Worm (Caenorhabditis elegans) whole organism, young adult: ENCODE data around the gene ttr-44.

Experiments
- B0261.1 ChIP-seq: sonication (generic microtip); optimal IDR thresholded peaks from 2 replicates; lab custom pipeline; 2016; ENCODE audit warnings: mild to moderate bottlenecking, missing genetic modification characterization, moderate library complexity, missing compliant biosample characterization
- B0336.3 ChIP-seq: fragments of 200-800 bp; sonication (Bioruptor generic); IDR thresholded peaks from 2 replicates; pipeline ENCODE4 v1.3.6; 2022; ENCODE audit warnings: missing genetic modification characterization, missing compliant biosample characterization
- D2030.7 ChIP-seq: fragments of 200-800 bp; sonication (Bioruptor generic); IDR thresholded peaks from 2 replicates; pipeline ENCODE4 v1.3.6; 2022; ENCODE audit warnings: missing genetic modification reagents, missing genetic modification characterization, missing compliant biosample characterization
- F23B12.7 ChIP-seq: sonication (generic microtip); optimal IDR thresholded peaks from 2 replicates; lab custom pipeline; 2017; ENCODE audit warnings: missing genetic modification characterization, mild to moderate bottlenecking, missing compliant biosample characterization, antibody characterized with exemption, moderate library complexity; ENCODE audit not compliant: insufficient read depth
- K12H6.12 ChIP-seq: fragments of 200-800 bp; sonication (Bioruptor generic); optimal IDR thresholded peaks from 2 replicates; lab custom pipeline; 2018; ENCODE audit warnings: mild to moderate bottlenecking, missing genetic modification characterization, missing compliant biosample characterization
- T26A5.8 ChIP-seq: sonication (generic microtip); optimal IDR thresholded peaks from 2 replicates; lab custom pipeline; 2016; ENCODE audit warnings: missing genetic modification characterization, missing compliant biosample characterization
- Y53F4B.3 ChIP-seq: fragments of 200-800 bp; sonication (Bioruptor generic); IDR thresholded peaks from 2 replicates; pipeline ENCODE4 v1.3.6; 2022; ENCODE audit warnings: missing genetic modification reagents, missing genetic modification characterization, missing compliant biosample characterization
- Y53G8AR.9 ChIP-seq: fragments of 200-800 bp; sonication (Bioruptor generic); conservative IDR thresholded peaks from 2 replicates; pipeline ENCODE4 v1.3.6; 2022; ENCODE audit warnings: missing genetic modification reagents, missing genetic modification characterization, missing compliant biosample characterization
- ZK185.1 ChIP-seq: sonication (generic microtip); optimal IDR thresholded peaks from 2 replicates; lab custom pipeline; 2016; ENCODE audit warnings: mild to moderate bottlenecking, missing genetic modification characterization, missing compliant biosample characterization; ENCODE audit not compliant: poor library complexity, severe bottlenecking
- attf-3 ChIP-seq: fragments of 200-800 bp; sonication (Bioruptor generic); conservative IDR thresholded peaks from 2 replicates; pipeline ENCODE4 v1.3.6; 2022; ENCODE audit warnings: missing genetic modification reagents, missing genetic modification characterization, missing compliant biosample characterization
- attf-5 ChIP-seq: fragments of 200-800 bp; sonication (Bioruptor generic); optimal IDR thresholded peaks from 2 replicates; lab custom pipeline; 2018; ENCODE audit warnings: mild to moderate bottlenecking, missing genetic modification characterization, missing compliant biosample characterization
- attf-6 ChIP-seq: fragments of 200-800 bp; sonication (Bioruptor generic); IDR thresholded peaks from 2 replicates; pipeline ENCODE4 v1.3.6; 2022; ENCODE audit warnings: missing genetic modification reagents, missing genetic modification characterization, missing compliant biosample characterization
- bed-2 ChIP-seq: fragments of 200-800 bp; sonication (Bioruptor generic); IDR thresholded peaks from 2 replicates; pipeline ENCODE4 v1.3.6; 2022; ENCODE audit warnings: missing genetic modification reagents, missing genetic modification characterization, missing compliant biosample characterization
- cebp-1 ChIP-seq, 2 experiments: fragments of 200-800 bp in 1 of 2; sonication (Bioruptor generic) in 1 of 2; sonication (generic microtip) in 1 of 2; IDR thresholded peaks in 1 of 2; optimal IDR thresholded peaks in 1 of 2; 2 replicates each; pipeline versions ENCODE4 v1.3.6 to Lab custom; 2017 to 2022; ENCODE audit warnings: missing compliant biosample characterization in 2 of 2, missing genetic modification characterization in 2 of 2, mild to moderate bottlenecking in 1 of 2, missing genetic modification reagents in 1 of 2, moderate library complexity in 1 of 2
- ceh-40 ChIP-seq: fragments of 200-800 bp; sonication (Bioruptor generic); IDR thresholded peaks from 2 replicates; pipeline ENCODE4 v1.3.6; 2022; ENCODE audit warnings: missing genetic modification characterization, missing compliant biosample characterization
- ceh-58 ChIP-seq: fragments of 200-800 bp; sonication (Bioruptor generic); IDR thresholded peaks from 2 replicates; pipeline ENCODE4 v1.3.6; 2022; ENCODE audit warnings: missing genetic modification characterization, missing compliant biosample characterization
- ceh-79 ChIP-seq: sonication (generic microtip); optimal IDR thresholded peaks from 2 replicates; lab custom pipeline; 2017; ENCODE audit warnings: mild to moderate bottlenecking, missing genetic modification characterization, missing compliant biosample characterization
- ceh-91 ChIP-seq: fragments of 200-800 bp; sonication (Bioruptor generic); IDR thresholded peaks from 2 replicates; pipeline ENCODE4 v1.3.6; 2022; ENCODE audit warnings: missing genetic modification reagents, missing genetic modification characterization, missing compliant biosample characterization
- dox-1 ChIP-seq: fragments of 200-800 bp; sonication (Bioruptor generic); IDR thresholded peaks from 2 replicates; pipeline ENCODE4 v1.3.6; 2022; ENCODE audit warnings: missing genetic modification reagents, missing genetic modification characterization, missing compliant biosample characterization
- efl-1 ChIP-seq: fragments of 150-350 bp; optimal IDR thresholded peaks from 2 replicates; lab custom pipeline; 2014; ENCODE audit warnings: missing biosample characterization, missing genetic modification reagents, missing genetic modification characterization
- egl-18 ChIP-seq: fragments of 200-800 bp; sonication (Bioruptor generic); IDR thresholded peaks from 2 replicates; pipeline ENCODE4 v1.3.6; 2022; ENCODE audit warnings: missing genetic modification reagents, missing genetic modification characterization, missing compliant biosample characterization
- egl-44 ChIP-seq: fragments of 200-800 bp; sonication (Bioruptor generic); IDR thresholded peaks from 2 replicates; pipeline ENCODE4 v1.3.6; 2022; ENCODE audit warnings: missing genetic modification reagents, missing genetic modification characterization, missing compliant biosample characterization
- fkh-3 ChIP-seq: sonication (generic microtip); optimal IDR thresholded peaks from 2 replicates; lab custom pipeline; 2016; ENCODE audit warnings: mild to moderate bottlenecking, missing genetic modification characterization, missing compliant biosample characterization
- him-1 ChIP-seq: sonication (generic microtip); optimal IDR thresholded peaks from 2 replicates; lab custom pipeline; 2016; ENCODE audit warnings: missing genotype, missing genetic modification reagents, missing genetic modification characterization, missing compliant biosample characterization
- hlh-26 ChIP-seq: fragments of 200-800 bp; sonication (Bioruptor generic); conservative IDR thresholded peaks from 2 replicates; pipeline ENCODE4 v1.3.6; 2022; ENCODE audit warnings: missing genetic modification reagents, missing genetic modification characterization, missing compliant biosample characterization
- lin-35 ChIP-seq, 3 experiments: fragments of 150-350 bp in 2 of 3; sonication (generic microtip) in 1 of 3; optimal IDR thresholded peaks; 2 replicates each; lab custom pipeline; 2014 to 2018; ENCODE audit warnings: missing biosample characterization in 3 of 3, missing genetic modification characterization in 3 of 3, missing genetic modification reagents in 3 of 3
- lin-40 ChIP-seq: sonication (generic microtip); optimal IDR thresholded peaks from 2 replicates; lab custom pipeline; 2016; ENCODE audit warnings: missing genetic modification characterization, mild to moderate bottlenecking, missing compliant biosample characterization, missing genotype, missing genetic modification reagents
- lsl-1 ChIP-seq: fragments of 200-800 bp; sonication (Bioruptor generic); optimal IDR thresholded peaks from 2 replicates; lab custom pipeline; 2018; ENCODE audit warnings: mild to moderate bottlenecking, missing genetic modification characterization, moderate library complexity, missing compliant biosample characterization
- madf-6 ChIP-seq: fragments of 200-800 bp; sonication (Bioruptor generic); IDR thresholded peaks from 2 replicates; pipeline ENCODE4 v1.3.6; 2022; ENCODE audit warnings: missing genetic modification reagents, missing genetic modification characterization, missing compliant biosample characterization
- mcd-1 ChIP-seq: fragments of 200-800 bp; sonication (Bioruptor generic); IDR thresholded peaks from 2 replicates; pipeline ENCODE4 v1.3.6; 2022; ENCODE audit warnings: missing genetic modification reagents, missing genetic modification characterization, missing compliant biosample characterization
- mel-28 ChIP-seq: sonication (generic microtip); optimal IDR thresholded peaks from 2 replicates; lab custom pipeline; 2016; ENCODE audit warnings: borderline replicate concordance, mild to moderate bottlenecking, missing genetic modification characterization, missing compliant biosample characterization
- nhr-27 ChIP-seq: fragments of 200-800 bp; sonication (Bioruptor generic); optimal IDR thresholded peaks from 2 replicates; lab custom pipeline; 2018; ENCODE audit warnings: mild to moderate bottlenecking, missing genetic modification characterization, moderate library complexity, missing compliant biosample characterization
- pbrm-1 ChIP-seq: fragments of 200-800 bp; sonication (Bioruptor generic); IDR thresholded peaks from 2 replicates; pipeline ENCODE4 v1.3.6; 2022; ENCODE audit warnings: missing genetic modification reagents, missing genetic modification characterization, missing compliant biosample characterization
- rpc-1 ChIP-seq, 2 experiments: fragments of 150-350 bp in 1 of 2; sonication (generic microtip) in 1 of 2; optimal IDR thresholded peaks; 2 replicates each; lab custom pipeline; 2014 to 2018; ENCODE audit warnings: missing biosample characterization in 1 of 2, missing genetic modification characterization in 1 of 2, missing genetic modification reagents in 1 of 2, missing genotype in 1 of 2
- snpc-1.1 ChIP-seq: sonication (generic microtip); optimal IDR thresholded peaks from 2 replicates; lab custom pipeline; 2017; ENCODE audit warnings: missing genetic modification characterization, mild to moderate bottlenecking, missing compliant biosample characterization, antibody characterized with exemption, moderate library complexity, missing genotype, missing genetic modification reagents; ENCODE audit not compliant: insufficient read depth
- snpc-3.4 ChIP-seq: sonication (generic microtip); optimal IDR thresholded peaks from 2 replicates; lab custom pipeline; 2017; ENCODE audit warnings: missing genetic modification characterization, mild to moderate bottlenecking, missing compliant biosample characterization, antibody characterized with exemption, moderate library complexity, missing genotype, missing genetic modification reagents
- tbp1 ChIP-seq: fragments of 200-800 bp; sonication (Bioruptor generic); optimal IDR thresholded peaks from 2 replicates; lab custom pipeline; 2018; ENCODE audit warnings: mild to moderate bottlenecking, missing genetic modification characterization, missing compliant biosample characterization
- tlf-1 ChIP-seq: fragments of 200-800 bp; sonication (Bioruptor generic); optimal IDR thresholded peaks from 2 replicates; lab custom pipeline; 2018; ENCODE audit warnings: mild to moderate bottlenecking, missing genetic modification characterization, missing compliant biosample characterization
- unc-130 ChIP-seq: sonication (generic microtip); optimal IDR thresholded peaks from 2 replicates; lab custom pipeline; 2016; ENCODE audit warnings: missing genetic modification reagents, missing genetic modification characterization, missing compliant biosample characterization
- xnd-1 ChIP-seq: sonication (generic microtip); optimal IDR thresholded peaks from 2 replicates; lab custom pipeline; 2016; ENCODE audit warnings: missing genotype, missing genetic modification reagents, missing genetic modification characterization, missing compliant biosample characterization
- ztf-26 ChIP-seq: sonication (generic microtip); optimal IDR thresholded peaks from 2 replicates; lab custom pipeline; 2017; ENCODE audit warnings: missing genetic modification characterization, missing compliant biosample characterization
- ztf-28 ChIP-seq: fragments of 200-800 bp; sonication (Bioruptor generic); IDR thresholded peaks from 2 replicates; pipeline ENCODE4 v1.3.6; 2022; ENCODE audit warnings: missing genetic modification reagents, missing genetic modification characterization, missing compliant biosample characterization
- ztf-3 ChIP-seq: fragments of 200-800 bp; sonication (Bioruptor generic); optimal IDR thresholded peaks from 2 replicates; lab custom pipeline; 2018; ENCODE audit warnings: mild to moderate bottlenecking, missing genetic modification characterization, missing compliant biosample characterization

The ttr-44 gene

ce11 chrV:13507078-13507477, 23.5 kb downstream of the ttr-44 start:
- TF ChIP-seq B0261.1 (peak; percentile 46), tbp1 (peak; percentile 77), him-1 (tag; lab: Kevin White, UChicago) (peak; percentile 38), rpc-1 (optimal IDR thresholded peaks at IDR 0.05; lab: Kevin White, UChicago) (peak; percentile 37), rpc-1 (tag; optimal IDR thresholded peaks at IDR 0.05; lab: Kevin White, UChicago) (peak; percentile 70)

- TF ChIP-seq K12H6.12: no peak
- no peak for TF ChIP-seq madf-6 (GFP tag; lab: Robert Waterston, UW)
- TF ChIP-seq unc-130 (GFP tag; lab: Kevin White, UChicago): no peak
- TF ChIP-seq hlh-26: no peak
- no peak for TF ChIP-seq ceh-79 (tag; lab: Kevin White, UChicago)
- TF ChIP-seq egl-18 (GFP tag; lab: Robert Waterston, UW): no peak
Observed at ce11 chrV:13506321-13506720, 24.2 kb downstream of the ttr-44 start, which contains the start of gene R11G10.4. TSS of gene R11G10.4 (plus strand) at chrV:13506621.

- TF ChIP-seq nhr-27 (tag; lab: Kevin White, UChicago): no peak
- TF ChIP-seq ZK185.1: no peak
- TF ChIP-seq mel-28: no peak
- no peak for TF ChIP-seq snpc-3.4 (tag; lab: Kevin White, UChicago)
- no peak for TF ChIP-seq lin-40 (tag; lab: Kevin White, UChicago)
- no peak for TF ChIP-seq mcd-1 (GFP tag; lab: Robert Waterston, UW)
- no peak for TF ChIP-seq D2030.7
- TF ChIP-seq him-1 (tag; lab: Kevin White, UChicago): no peak
- TF ChIP-seq efl-1 (GFP tag; lab: Kevin White, UChicago): no peak
- no peak for TF ChIP-seq ztf-28
- TF ChIP-seq ceh-91 (GFP tag; lab: Robert Waterston, UW): no peak
- TF ChIP-seq Y53G8AR.9 (GFP tag; lab: Robert Waterston, UW): no peak
- TF ChIP-seq xnd-1 (tag; lab: Kevin White, UChicago): no peak
- no peak for TF ChIP-seq lin-35 (GFP tag; optimal IDR thresholded peaks at IDR 0.05; lab: Kevin White, UChicago)
- TF ChIP-seq ceh-40: no peak
Observed at ce11 chrV:13499227-13499626, 31.3 kb downstream of the ttr-44 start.

- TF ChIP-seq tlf-1 (GFP tag; lab: Kevin White, UChicago) (no peak), egl-44 (GFP tag; lab: Robert Waterston, UW) (no peak), Y53F4B.3 (no peak), attf-5 (GFP tag; lab: Kevin White, UChicago) (no peak), unc-130 (GFP tag; lab: Kevin White, UChicago) (no peak), bed-2 (no peak), T26A5.8 (tag; lab: Kevin White, UChicago) (no peak), B0336.3 (GFP tag; lab: Robert Waterston, UW) (no peak), lsl-1 (GFP tag; lab: Kevin White, UChicago) (peak; percentile 32), ceh-79 (tag; lab: Kevin White, UChicago) (no peak), dox-1 (peak; percentile 65; the same call in 1 of the 2 replicates), F23B12.7 (tag; lab: Kevin White, UChicago) (peak; percentile 32), ztf-3 (GFP tag; lab: Kevin White, UChicago) (no peak), attf-6 (GFP tag; lab: Robert Waterston, UW) (no peak), pbrm-1 (GFP tag; lab: Robert Waterston, UW) (no peak), snpc-1.1 (no peak), cebp-1 (GFP tag; IDR thresholded peaks at IDR 0.05; lab: Robert Waterston, UW) (no peak), cebp-1 (tag; optimal IDR thresholded peaks at IDR 0.05; lab: Kevin White, UChicago) (peak; percentile 7), fkh-3 (no peak), ztf-26 (no peak), attf-3 (GFP tag; lab: Robert Waterston, UW) (peak; percentile 98), ceh-58 (GFP tag; lab: Robert Waterston, UW) (no peak), mcd-1 (GFP tag; lab: Robert Waterston, UW) (no peak)
Observed at ce11 chrV:13497322-13497847, 33.2 kb downstream of the ttr-44 start, which contains the start of the genes eea-1 and gut-2. TSS of gene eea-1 (minus strand) at chrV:13497372. TSS of gene gut-2 (plus strand) at chrV:13497690.
